Worm (Caenorhabditis elegans): Measurements from ENCODE around the gene chil-7.

The chil-7 gene

ce11 chrII:9838260-9838935, 32.6 kb downstream of the chil-7 start, which contains the start of gene arrd-4:
TSS of gene arrd-4 (minus strand) at chrII:9838310.
- TF ChIP-seq lin-11 (tag; optimal IDR thresholded peaks at IDR 0.05) (peak; percentile 6), nhr-21 (tag; optimal IDR thresholded peaks at IDR 0.05) (no peak)

- TF ChIP-seq ceh-82 (tag; optimal IDR thresholded peaks at IDR 0.05): no peak
- TF ChIP-seq nhr-21 (tag; optimal IDR thresholded peaks at IDR 0.05): no peak
- no peak for TF ChIP-seq sma-3 (GFP tag; optimal IDR thresholded peaks at IDR 0.05)
- TF ChIP-seq ZK546.5 (tag; optimal IDR thresholded peaks at IDR 0.05): no peak
Observed at ce11 chrII:9835958-9836357, 35.0 kb downstream of the chil-7 start.

ce11 chrII:9834921-9835320, 36.1 kb downstream of the chil-7 start, which contains the start of gene arrd-5:
TSS of gene arrd-5 (plus strand) at chrII:9835221.
- TF ChIP-seq lin-13 (GFP tag; optimal IDR thresholded peaks at IDR 0.05): no peak

- TF ChIP-seq nhr-6 (tag; optimal IDR thresholded peaks at IDR 0.05) (no peak), egl-27 (tag; optimal IDR thresholded peaks at IDR 0.05) (no peak)
Observed at ce11 chrII:9833855-9834254, 37.1 kb downstream of the chil-7 start, which contains the start of gene ZK938.3. TSS of gene ZK938.3 (minus strand) at chrII:9833955.

ce11 chrII:9831033-9831432, 39.9 kb downstream of the chil-7 start, which contains the start of gene ZK938.12:
TSS of gene ZK938.12 (plus strand) at chrII:9831333.
- TF ChIP-seq dmd-4 (tag; optimal IDR thresholded peaks at IDR 0.05) (no peak), R02D3.7 (tag; optimal IDR thresholded peaks at IDR 0.05) (no peak), unc-39 (tag; optimal IDR thresholded peaks at IDR 0.05) (no peak), lin-11 (tag; optimal IDR thresholded peaks at IDR 0.05) (no peak)

ce11 chrII:9829108-9829507, 41.9 kb downstream of the chil-7 start, which contains the start of gene ZK938.1:
TSS of gene ZK938.1 (plus strand) at chrII:9829408.
- no peak for TF ChIP-seq skn-1 (tag; optimal IDR thresholded peaks at IDR 0.05)

ce11 chrII:9828502-9828901, 42.5 kb downstream of the chil-7 start:
- TF ChIP-seq sem-4 (tag; optimal IDR thresholded peaks at IDR 0.05) (no peak), egl-27 (tag; optimal IDR thresholded peaks at IDR 0.05) (no peak)

ce11 chrII:9827852-9828251, 43.1 kb downstream of the chil-7 start, which contains the start of gene eyg-1:
TSS of gene eyg-1 (minus strand) at chrII:9827952.
- TF ChIP-seq dmd-4 (tag; optimal IDR thresholded peaks at IDR 0.05): no peak
- no peak for TF ChIP-seq ceh-82 (tag; optimal IDR thresholded peaks at IDR 0.05)
- no peak for TF ChIP-seq nhr-77 (tag; optimal IDR thresholded peaks at IDR 0.05)
- TF ChIP-seq lin-13 (GFP tag; optimal IDR thresholded peaks at IDR 0.05): no peak
- TF ChIP-seq alr-1 (tag; optimal IDR thresholded peaks at IDR 0.05): no peak
- TF ChIP-seq blmp-1 (tag; optimal IDR thresholded peaks at IDR 0.05; ENCODE audit: insufficient read depth): no peak

- TF ChIP-seq skn-1 (tag; optimal IDR thresholded peaks at IDR 0.05): no peak
- no peak for TF ChIP-seq aly-2 (tag; optimal IDR thresholded peaks at IDR 0.05)
- no peak for TF ChIP-seq nhr-10 (tag; optimal IDR thresholded peaks at IDR 0.05)
- TF ChIP-seq mab-5 (tag; optimal IDR thresholded peaks at IDR 0.05): no peak
- TF ChIP-seq mdl-1 (tag; optimal IDR thresholded peaks at IDR 0.05): no peak
- TF ChIP-seq ama-1 (optimal IDR thresholded peaks at IDR 0.05): no peak
- TF ChIP-seq gmeb-1 (tag; optimal IDR thresholded peaks at IDR 0.05): no peak
- no peak for TF ChIP-seq crh-2 (tag; optimal IDR thresholded peaks at IDR 0.05)
- no peak for TF ChIP-seq sem-4 (tag; optimal IDR thresholded peaks at IDR 0.05)
- no peak for TF ChIP-seq blmp-1 (tag; optimal IDR thresholded peaks at IDR 0.05; ENCODE audit: insufficient read depth)
- no peak for TF ChIP-seq ztf-4 (tag; optimal IDR thresholded peaks at IDR 0.05)
- no peak for TF ChIP-seq lin-39 (tag; optimal IDR thresholded peaks at IDR 0.05)
- TF ChIP-seq C34F6.9 (tag; optimal IDR thresholded peaks at IDR 0.05): no peak
- no peak for TF ChIP-seq nhr-21 (tag; optimal IDR thresholded peaks at IDR 0.05)
- no peak for TF ChIP-seq nhr-11 (tag; optimal IDR thresholded peaks at IDR 0.05)
- no peak for TF ChIP-seq F13H6.1 (tag; optimal IDR thresholded peaks at IDR 0.05)
- TF ChIP-seq nhr-129 (tag; optimal IDR thresholded peaks at IDR 0.05): no peak
- TF ChIP-seq nhr-12 (tag; optimal IDR thresholded peaks at IDR 0.05): no peak
- no peak for TF ChIP-seq lin-13 (GFP tag; optimal IDR thresholded peaks at IDR 0.05)
Observed at ce11 chrII:9826946-9827345, 44.0 kb downstream of the chil-7 start.
